Worm (Caenorhabditis elegans) whole organism, L3 larva: Measurements from ENCODE around the gene algn-9.

Experiments used
- elt-2 ChIP-seq: sonication (generic microtip); optimal IDR thresholded peaks from 2 replicates; lab custom pipeline; 2016; ENCODE audit warnings: missing genetic modification reagents, mild to moderate bottlenecking, missing genetic modification characterization, missing compliant biosample characterization
- fkh-10 ChIP-seq: sonication (generic microtip); optimal IDR thresholded peaks from 2 replicates; lab custom pipeline; 2017; ENCODE audit warnings: missing biosample characterization, missing genetic modification reagents, missing genetic modification characterization
- fkh-2 ChIP-seq: fragments of 150-350 bp; optimal IDR thresholded peaks from 2 replicates; lab custom pipeline; 2014; ENCODE audit warnings: missing biosample characterization, missing genetic modification reagents, missing genetic modification characterization
- mdl-1 ChIP-seq: fragments of 150-350 bp; optimal IDR thresholded peaks from 2 replicates; lab custom pipeline; 2014; ENCODE audit warnings: missing biosample characterization, missing genetic modification characterization
- snpc-4 ChIP-seq: fragments of 150-350 bp; optimal IDR thresholded peaks from 2 replicates; lab custom pipeline; 2014; ENCODE audit warnings: missing biosample characterization, missing genetic modification characterization
- unc-62 ChIP-seq: fragments of 150-350 bp; sonication (generic microtip); optimal IDR thresholded peaks from 4 replicates; lab custom pipeline; 2014; ENCODE audit warnings: missing biosample characterization, missing genetic modification reagents, missing genetic modification characterization

- TF ChIP-seq unc-62 (GFP tag; lab: Kevin White, UChicago) (no peak), snpc-4 (tag; lab: Kevin White, UChicago) (no peak), fkh-2 (tag; lab: Kevin White, UChicago) (no peak), mdl-1 (tag; lab: Kevin White, UChicago) (no peak), elt-2 (tag; lab: Kevin White, UChicago) (peak; percentile 92), fkh-10 (no peak)
Observed at ce11 chrII:10594758-10595157, 10.6 kb downstream of the algn-9 start, which contains the start of gene C14A4.6.
